Worm (Caenorhabditis elegans): ENCODE data around the gene fbxa-128.

The fbxa-128 gene

DNA sequence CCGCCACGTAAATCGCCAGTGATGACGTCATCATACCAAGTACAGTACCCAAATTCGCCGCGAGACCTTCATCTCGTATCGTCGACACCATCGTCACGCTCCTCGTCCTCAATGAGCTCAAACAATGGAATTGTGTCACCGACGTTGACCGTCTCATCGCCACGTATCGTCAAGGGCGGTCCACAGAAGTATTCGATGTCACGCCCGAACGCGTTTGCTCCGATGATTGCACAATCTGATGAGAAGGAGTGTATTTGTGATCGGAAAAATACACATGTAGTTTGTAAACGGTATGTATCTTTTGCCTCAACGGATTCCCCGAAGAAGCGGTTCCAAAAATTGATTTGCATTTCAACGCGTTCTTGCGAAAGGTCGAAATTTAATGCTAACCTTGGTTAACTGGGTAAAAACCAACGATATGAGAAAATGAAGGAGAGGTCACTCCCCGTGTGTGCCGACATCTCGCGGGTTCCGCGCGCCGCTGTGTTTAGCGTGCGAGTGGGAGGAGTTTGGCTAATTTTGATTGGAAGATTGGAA is 48.7 kb downstream of the fbxa-128 start:
- TF ChIP-seq efl-1 (GFP tag; optimal IDR thresholded peaks at IDR 0.05) (peak; percentile 39), pbrm-1 (GFP tag; IDR thresholded peaks at IDR 0.05) (peak; percentile 92), ztf-22 (GFP tag; optimal IDR thresholded peaks at IDR 0.05) (no peak), lin-54 (GFP tag; optimal IDR thresholded peaks at IDR 0.05) (peak; percentile 32), C17E4.6 (GFP tag; IDR thresholded peaks at IDR 0.05) (peak; percentile 62; the same call in 1 of the 2 replicates), atf-7 (tag; optimal IDR thresholded peaks at IDR 0.05) (peak; percentile 35), nhr-90 (tag; optimal IDR thresholded peaks at IDR 0.05) (no peak), chd-7 (tag; optimal IDR thresholded peaks at IDR 0.05) (peak; percentile 79), ccch-3 (GFP tag; optimal IDR thresholded peaks at IDR 0.05) (no peak), snpc-3.4 (tag; optimal IDR thresholded peaks at IDR 0.05) (peak; percentile 97), lin-26 (GFP tag; IDR thresholded peaks at IDR 0.05) (0 out of 2 replicates have a peak, but pooled peaks have one; percentile 68), madf-6 (GFP tag; IDR thresholded peaks at IDR 0.05) (peak; percentile 71), mxl-1 (tag; optimal IDR thresholded peaks at IDR 0.05) (no peak), hlh-12 (tag; optimal IDR thresholded peaks at IDR 0.05) (no peak), hsf-1 (GFP tag; IDR thresholded peaks at IDR 0.05) (peak; percentile 52), mcd-1 (GFP tag; IDR thresholded peaks at IDR 0.05) (peak; percentile 62), akir-1 (GFP tag; optimal IDR thresholded peaks at IDR 0.05) (no peak), dpl-1 (GFP tag; optimal IDR thresholded peaks at IDR 0.05) (no peak), egrh-3 (GFP tag; IDR thresholded peaks at IDR 0.05) (no peak), madf-8 (GFP tag; conservative IDR thresholded peaks at IDR 0.05) (peak; percentile 56), F39B2.1 (GFP tag; IDR thresholded peaks at IDR 0.05) (no peak), F57C9.4 (tag; optimal IDR thresholded peaks at IDR 0.05) (peak; percentile 9), ztf-28 (GFP tag; IDR thresholded peaks at IDR 0.05) (no peak; the same call in 1 of the 2 replicates), attf-5 (GFP tag; optimal IDR thresholded peaks at IDR 0.05) (no peak), Y56A3A.18 (GFP tag; IDR thresholded peaks at IDR 0.05) (peak; percentile 57; the same call in 1 of the 2 replicates), hmg-20 (GFP tag; IDR thresholded peaks at IDR 0.05) (0 out of 2 replicates have a peak, but pooled peaks have one; percentile 47), ztf-26 (tag; optimal IDR thresholded peaks at IDR 0.05) (peak; percentile 26), him-1 (tag; optimal IDR thresholded peaks at IDR 0.05) (peak; percentile 59), rcor-1 (GFP tag; IDR thresholded peaks at IDR 0.05) (peak; percentile 75), nfya-1 (tag; optimal IDR thresholded peaks at IDR 0.05; ENCODE audit: borderline replicate concordance, insufficient read depth) (no peak), K11D2.4 (GFP tag; IDR thresholded peaks at IDR 0.05) (no peak), Y95B8A.8 (GFP tag; IDR thresholded peaks at IDR 0.05) (peak; percentile 69; the same call in 1 of the 2 replicates), somi-1 (GFP tag; optimal IDR thresholded peaks at IDR 0.05) (no peak), lsl-1 (GFP tag; optimal IDR thresholded peaks at IDR 0.05) (peak; percentile 56), attf-3 (GFP tag; conservative IDR thresholded peaks at IDR 0.05) (no peak), B0035.1 (tag; optimal IDR thresholded peaks at IDR 0.05) (no peak), fkh-3 (tag; optimal IDR thresholded peaks at IDR 0.05) (peak; percentile 13), ama-1 (optimal IDR thresholded peaks at IDR 0.05) (peak; percentile 97), ama-1 (GFP tag; optimal IDR thresholded peaks at IDR 0.05) (no peak), bed-2 (GFP tag; IDR thresholded peaks at IDR 0.05) (no peak), lin-40 (tag; optimal IDR thresholded peaks at IDR 0.05) (peak; percentile 24), F23B12.7 (tag; optimal IDR thresholded peaks at IDR 0.05; ENCODE audit: insufficient read depth) (peak; percentile 46), mes-4 (tag; optimal IDR thresholded peaks at IDR 0.05) (peak; percentile 35), ceh-100 (GFP tag; IDR thresholded peaks at IDR 0.05) (peak; percentile 90), Y79H2A.3 (GFP tag; conservative IDR thresholded peaks at IDR 0.05) (0 out of 2 replicates have a peak, but pooled peaks have one; percentile 42), sptf-2 (GFP tag; optimal IDR thresholded peaks at IDR 0.05) (no peak), nhr-27 (tag; optimal IDR thresholded peaks at IDR 0.05) (no peak), snpc-4 (GFP tag; optimal IDR thresholded peaks at IDR 0.05) (peak; percentile 94), snpc-4 (tag; optimal IDR thresholded peaks at IDR 0.05) (peak; percentile 96 to 99 (median 98))
